In the genomic region with DNA sequence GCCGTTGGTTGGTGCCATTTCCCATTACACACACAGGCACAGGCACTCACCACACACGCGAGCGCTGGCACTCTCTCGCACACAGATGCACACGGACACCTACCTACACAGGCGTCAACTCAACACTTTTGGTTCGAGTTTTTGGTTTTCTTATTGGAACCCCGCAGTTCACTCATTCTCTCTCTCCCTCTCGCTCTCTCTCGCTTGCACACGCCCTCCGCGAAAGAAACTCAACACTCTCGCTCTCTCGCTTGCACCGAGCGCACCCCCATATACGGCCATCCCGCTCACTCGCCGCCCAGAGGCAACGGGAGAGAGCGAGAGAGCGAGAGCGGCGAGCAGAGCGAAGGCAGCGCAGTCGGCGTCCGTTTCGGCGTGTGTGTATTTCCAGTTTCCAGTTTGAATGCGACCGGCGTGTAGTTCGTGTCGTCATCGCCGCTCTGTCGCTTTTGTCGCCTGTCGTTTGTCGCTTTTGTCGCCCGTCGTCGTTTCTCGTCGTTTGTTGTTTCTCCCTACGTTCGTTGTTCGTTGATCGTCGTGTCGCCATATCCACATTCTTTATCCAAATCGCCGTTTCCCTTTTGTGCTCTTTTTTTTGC, we compare ENCODE assay signal across 7 fruit fly cellular contexts.
TF ChIP-seq lines count a peak whose summit lies in the region.

No protein-coding gene starts in this region.

- TF ChIP-seq CTCF in S2 (optimal IDR thresholded peaks at IDR 0.05; lab: Kevin White, UChicago), result peak; percentile 48 to 53
- peak; percentile 17 for TF ChIP-seq CTCF in whole organism, embryonic (GFP tag; optimal IDR thresholded peaks at IDR 0.05; lab: Kevin White, UChicago)

TF ChIP-seq in whole organism, 6 proteins besides CTCF, POLR2A, EP300 and RAD21:
- TF ChIP-seq usp (GFP tag; optimal IDR thresholded peaks at IDR 0.05; lab: Kevin White, UChicago) (no peak), CG8478 (optimal IDR thresholded peaks at IDR 0.05; lab: Kevin White, UChicago) (peak; percentile 98), EcR (GFP tag; optimal IDR thresholded peaks at IDR 0.05; lab: Kevin White, UChicago) (no peak), Dll (optimal IDR thresholded peaks at IDR 0.05; lab: Kevin White, UChicago) (peak; percentile 37), psq (optimal IDR thresholded peaks at IDR 0.05; lab: Kevin White, UChicago) (no peak), pan (optimal IDR thresholded peaks at IDR 0.05; lab: Kevin White, UChicago) (no peak)

TF ChIP-seq in whole organism, adult, 20 proteins besides CTCF, POLR2A, EP300 and RAD21:
- TF ChIP-seq CG33017 (tag; optimal IDR thresholded peaks at IDR 0.05; lab: Kevin White, UChicago), result no peak
- TF ChIP-seq Clk (GFP tag; optimal IDR thresholded peaks at IDR 0.05; lab: Kevin White, UChicago), result no peak
- no peak for TF ChIP-seq CG7045 (GFP tag; optimal IDR thresholded peaks at IDR 0.05; lab: Kevin White, UChicago)
- TF ChIP-seq pad (GFP tag; optimal IDR thresholded peaks at IDR 0.05; lab: Kevin White, UChicago), result peak; percentile 86
- no peak for TF ChIP-seq Mnt (GFP tag; optimal IDR thresholded peaks at IDR 0.05; lab: Kevin White, UChicago)
TF ChIP-seq in whole organism, adult: peak in this region for 1.

TF ChIP-seq in whole organism, embryonic, 481 proteins besides CTCF, POLR2A, EP300 and RAD21 (continues in another document):
- 0 out of 2 replicates have a peak, but pooled peaks have one; percentile 35 for TF ChIP-seq rib (GFP tag; IDR thresholded peaks at IDR 0.05; lab: Robert Waterston, UW)
- peak; percentile 60; the same call in 1 of the 2 replicates for TF ChIP-seq crol (GFP tag; IDR thresholded peaks at IDR 0.05; lab: Robert Waterston, UW)
- TF ChIP-seq fru (optimal IDR thresholded peaks at IDR 0.05; lab: Kevin White, UChicago), result no peak
- no peak for TF ChIP-seq Ada2b (GFP tag; IDR thresholded peaks at IDR 0.05; lab: Robert Waterston, UW)
- no peak for TF ChIP-seq Fer3 (tag; optimal IDR thresholded peaks at IDR 0.05; lab: Kevin White, UChicago)
- no peak for TF ChIP-seq Mad (GFP tag; optimal IDR thresholded peaks at IDR 0.05; lab: Kevin White, UChicago)
- 0 out of 2 replicates have a peak, but pooled peaks have one; percentile 10 for TF ChIP-seq nerfin-2 (GFP tag; IDR thresholded peaks at IDR 0.05; lab: Robert Waterston, UW; ENCODE audit: partially characterized antibody)
- TF ChIP-seq dati (GFP tag; IDR thresholded peaks at IDR 0.05; lab: Robert Waterston, UW), result no peak; the same call in 1 of the 2 replicates
- no peak for TF ChIP-seq bcd (GFP tag; optimal IDR thresholded peaks at IDR 0.05; lab: Kevin White, UChicago)
- TF ChIP-seq h (optimal IDR thresholded peaks at IDR 0.05; lab: Kevin White, UChicago), result no peak
- TF ChIP-seq Side (GFP tag; optimal IDR thresholded peaks at IDR 0.05; lab: Kevin White, UChicago), result no peak
- TF ChIP-seq HLH54F (GFP tag; optimal IDR thresholded peaks at IDR 0.05; lab: Kevin White, UChicago), result no peak
- no peak for TF ChIP-seq CG2202 (tag; optimal IDR thresholded peaks at IDR 0.05; lab: Kevin White, UChicago)
- peak; percentile 100 for TF ChIP-seq CG8478 (optimal IDR thresholded peaks at IDR 0.05; lab: Kevin White, UChicago)
- peak; percentile 13 for TF ChIP-seq jing (GFP tag; optimal IDR thresholded peaks at IDR 0.05; lab: Kevin White, UChicago)
- TF ChIP-seq wor (GFP tag; IDR thresholded peaks at IDR 0.05; lab: Robert Waterston, UW), result no peak
- TF ChIP-seq Awh (GFP tag; IDR thresholded peaks at IDR 0.05; lab: Robert Waterston, UW), result no peak
- no peak for TF ChIP-seq HmgZ (tag; optimal IDR thresholded peaks at IDR 0.05; lab: Kevin White, UChicago)

TF ChIP-seq in whole organism, prepupa, 60 proteins besides CTCF, POLR2A, EP300 and RAD21 (continues in another document):
- TF ChIP-seq CG6163 (GFP tag; IDR thresholded peaks at IDR 0.05; lab: Robert Waterston, UW) (peak; percentile 81), Eip93F (GFP tag; optimal IDR thresholded peaks at IDR 0.05; lab: Kevin White, UChicago) (no peak), net (GFP tag; optimal IDR thresholded peaks at IDR 0.05; lab: Kevin White, UChicago) (peak; percentile 59), spab (GFP tag; optimal IDR thresholded peaks at IDR 0.05; lab: Kevin White, UChicago) (no peak), Sox15 (GFP tag; optimal IDR thresholded peaks at IDR 0.05; lab: Kevin White, UChicago) (no peak), vri (GFP tag; optimal IDR thresholded peaks at IDR 0.05; lab: Kevin White, UChicago) (no peak), Gug (GFP tag; IDR thresholded peaks at IDR 0.05; lab: Robert Waterston, UW) (peak; percentile 49), Ets21C (GFP tag; optimal IDR thresholded peaks at IDR 0.05; lab: Kevin White, UChicago) (no peak), CG11294 (GFP tag; IDR thresholded peaks at IDR 0.05; lab: Robert Waterston, UW) (no peak), CG11762 (GFP tag; optimal IDR thresholded peaks at IDR 0.05; lab: Kevin White, UChicago; ENCODE audit: insufficient read depth) (no peak), CG7368 (GFP tag; optimal IDR thresholded peaks at IDR 0.05; lab: Kevin White, UChicago) (peak; percentile 49), dac (GFP tag; optimal IDR thresholded peaks at IDR 0.05; lab: Kevin White, UChicago) (no peak), Hr38 (GFP tag; optimal IDR thresholded peaks at IDR 0.05; lab: Kevin White, UChicago) (no peak), CG9139 (GFP tag; optimal IDR thresholded peaks at IDR 0.05; lab: Kevin White, UChicago) (peak; percentile 24), Hr4 (GFP tag; optimal IDR thresholded peaks at IDR 0.05; lab: Kevin White, UChicago) (no peak), CG3919 (GFP tag; optimal IDR thresholded peaks at IDR 0.05; lab: Kevin White, UChicago) (peak; percentile 41), Ets96B (tag; optimal IDR thresholded peaks at IDR 0.05; lab: Kevin White, UChicago) (peak; percentile 41), acj6 (GFP tag; optimal IDR thresholded peaks at IDR 0.05; lab: Kevin White, UChicago) (no peak), CG6276 (GFP tag; optimal IDR thresholded peaks at IDR 0.05; lab: Kevin White, UChicago) (no peak)

TF ChIP-seq in whole organism, pupa, 21 proteins besides CTCF, POLR2A, EP300 and RAD21 (continues in another document):
- TF ChIP-seq CG8159 (tag; optimal IDR thresholded peaks at IDR 0.05; lab: Kevin White, UChicago) (peak; percentile 25), CG13204 (GFP tag; optimal IDR thresholded peaks at IDR 0.05; lab: Kevin White, UChicago) (peak; percentile 11), CG34367 (tag; optimal IDR thresholded peaks at IDR 0.05; lab: Kevin White, UChicago) (peak; percentile 27), Snoo (tag; optimal IDR thresholded peaks at IDR 0.05; lab: Kevin White, UChicago) (peak; percentile 20), CG4496 (GFP tag; IDR thresholded peaks at IDR 0.05; lab: Robert Waterston, UW) (peak; percentile 80), EcR (GFP tag; optimal IDR thresholded peaks at IDR 0.05; lab: Kevin White, UChicago) (peak; percentile 4), CG9948 (tag; optimal IDR thresholded peaks at IDR 0.05; lab: Kevin White, UChicago) (peak; percentile 4), CG15710 (tag; optimal IDR thresholded peaks at IDR 0.05; lab: Kevin White, UChicago) (peak; percentile 34), CG17806 (tag; optimal IDR thresholded peaks at IDR 0.05; lab: Kevin White, UChicago) (peak; percentile 28), CG10348 (GFP tag; IDR thresholded peaks at IDR 0.05; lab: Robert Waterston, UW) (no peak), fd96Ca (GFP tag; IDR thresholded peaks at IDR 0.05; lab: Robert Waterston, UW) (peak; percentile 77; the same call in 2 of the 3 replicates), CG12605 (GFP tag; IDR thresholded peaks at IDR 0.05; lab: Robert Waterston, UW) (peak; percentile 40), rn (GFP tag; IDR thresholded peaks at IDR 0.05; lab: Robert Waterston, UW) (0 out of 2 replicates have a peak, but pooled peaks have one; percentile 21), D1 (tag; optimal IDR thresholded peaks at IDR 0.05; lab: Kevin White, UChicago) (no peak), Pif1A (GFP tag; optimal IDR thresholded peaks at IDR 0.05; lab: Kevin White, UChicago) (peak; percentile 22), CG8301 (tag; optimal IDR thresholded peaks at IDR 0.05; lab: Kevin White, UChicago) (peak; percentile 12), Pif1B (GFP tag; optimal IDR thresholded peaks at IDR 0.05; lab: Kevin White, UChicago) (peak; percentile 1), CG14655 (GFP tag; optimal IDR thresholded peaks at IDR 0.05; lab: Kevin White, UChicago) (peak; percentile 39), Ets98B (GFP tag; IDR thresholded peaks at IDR 0.05; lab: Robert Waterston, UW) (peak; percentile 65), gl (tag; optimal IDR thresholded peaks at IDR 0.05; lab: Kevin White, UChicago) (peak; percentile 25)

TF ChIP-seq in whole organism, wandering third instar larva, 38 proteins besides CTCF, POLR2A, EP300 and RAD21:
- TF ChIP-seq Rel (GFP tag; optimal IDR thresholded peaks at IDR 0.05; lab: Kevin White, UChicago), result no peak
- peak; percentile 21 for TF ChIP-seq Rel (tag; optimal IDR thresholded peaks at IDR 0.05; lab: Kevin White, UChicago)
- no peak for TF ChIP-seq tai (GFP tag; optimal IDR thresholded peaks at IDR 0.05; lab: Kevin White, UChicago)
- TF ChIP-seq HLH106 (tag; optimal IDR thresholded peaks at IDR 0.05; lab: Kevin White, UChicago), result no peak
- TF ChIP-seq usp (GFP tag; optimal IDR thresholded peaks at IDR 0.05; lab: Kevin White, UChicago), result no peak
- peak; percentile 49 for TF ChIP-seq Sp1 (GFP tag; optimal IDR thresholded peaks at IDR 0.05; lab: Kevin White, UChicago)
- peak; percentile 40 for TF ChIP-seq Dif (GFP tag; optimal IDR thresholded peaks at IDR 0.05; lab: Kevin White, UChicago; ENCODE audit: partially characterized antibody)
- TF ChIP-seq CrebA (GFP tag; optimal IDR thresholded peaks at IDR 0.05; lab: Kevin White, UChicago; ENCODE audit: borderline replicate concordance), result no peak
- TF ChIP-seq dl (GFP tag; optimal IDR thresholded peaks at IDR 0.05; lab: Kevin White, UChicago; ENCODE audit: insufficient read depth in 1 of 2, partially characterized antibody in 2 of 2), result peak; percentile 22 to 45
- TF ChIP-seq psq (GFP tag; optimal IDR thresholded peaks at IDR 0.05; lab: Kevin White, UChicago), result peak; percentile 69
- TF ChIP-seq h (GFP tag; optimal IDR thresholded peaks at IDR 0.05; lab: Kevin White, UChicago), result peak; percentile 30
- TF ChIP-seq Hr78 (GFP tag; optimal IDR thresholded peaks at IDR 0.05; lab: Kevin White, UChicago), result peak; percentile 25
- TF ChIP-seq Abd-B (GFP tag; optimal IDR thresholded peaks at IDR 0.05; lab: Kevin White, UChicago), result peak; percentile 18
- TF ChIP-seq Hr83 (GFP tag; optimal IDR thresholded peaks at IDR 0.05; lab: Kevin White, UChicago; ENCODE audit: poor library complexity, severe bottlenecking), result peak; percentile 33
- TF ChIP-seq fru (GFP tag; optimal IDR thresholded peaks at IDR 0.05; lab: Kevin White, UChicago), result peak; percentile 49
- peak; percentile 99 for TF ChIP-seq jim (GFP tag; optimal IDR thresholded peaks at IDR 0.05; lab: Kevin White, UChicago)
- TF ChIP-seq N (GFP tag; optimal IDR thresholded peaks at IDR 0.05; lab: Kevin White, UChicago), result peak; percentile 78
